Worm (Caenorhabditis elegans): ENCODE measurements around the gene chil-21.

ce11 chrII:9497309-9497708, 35.5 kb upstream of the chil-21 start:
- TF ChIP-seq F13C5.2 (tag; optimal IDR thresholded peaks at IDR 0.05) = no peak
- TF ChIP-seq hmbx-1 (tag; optimal IDR thresholded peaks at IDR 0.05) = no peak
- no peak for TF ChIP-seq ama-1 (optimal IDR thresholded peaks at IDR 0.05)

Data from whole organism, early embryonic.